Fruit fly (Drosophila melanogaster) S2 (cell line): ENCODE measurements around the gene CG43390.

Experiments used
- CG8478 ChIP-seq: fragments of >200 bp; optimal IDR thresholded peaks from 2 replicates; lab custom pipeline; 2018
- CTCF ChIP-seq, 2 experiments: fragments of >200 bp; optimal IDR thresholded peaks; 2 replicates each; lab custom pipeline; 2018

dm6 chr3L:11626229-11626826, 46.6 kb upstream of the CG43390 start, which contains the start of gene PCID2:
- TF ChIP-seq CTCF (optimal IDR thresholded peaks at IDR 0.05; lab: Kevin White, UChicago) (no peak), CG8478 (lab: Kevin White, UChicago) (no peak)
